Worm (Caenorhabditis elegans) whole organism, L1 larva: Measurements from ENCODE around the gene F20D6.1.

Experiments
- C16A3.4 ChIP-seq: fragments of 150-350 bp; optimal IDR thresholded peaks from 2 replicates; lab custom pipeline; 2014; ENCODE audit warnings: missing biosample characterization, missing genetic modification characterization
- aly-2 ChIP-seq: fragments of 150-350 bp; optimal IDR thresholded peaks from 2 replicates; lab custom pipeline; 2014; ENCODE audit warnings: missing biosample characterization, missing genetic modification characterization
- blmp-1 ChIP-seq: fragments of 150-350 bp; optimal IDR thresholded peaks from 2 replicates; lab custom pipeline; 2014; ENCODE audit warnings: missing biosample characterization, missing genetic modification characterization
- elt-2 ChIP-seq: sonication (generic microtip); optimal IDR thresholded peaks from 2 replicates; lab custom pipeline; 2016; ENCODE audit warnings: missing genetic modification characterization, mild to moderate bottlenecking, inconsistent platforms, missing compliant biosample characterization, missing genetic modification reagents
- fkh-4 ChIP-seq: sonication (generic microtip); optimal IDR thresholded peaks from 2 replicates; lab custom pipeline; 2016; ENCODE audit warnings: missing compliant biosample characterization, missing genetic modification characterization, borderline replicate concordance
- grh-1 ChIP-seq: fragments of 200-800 bp; sonication (Bioruptor generic); IDR thresholded peaks from 2 replicates; pipeline ENCODE4 v1.3.6; 2022; ENCODE audit warnings: missing genetic modification reagents, missing genetic modification characterization, missing compliant biosample characterization
- nhr-85 ChIP-seq: sonication (generic microtip); peaks from one replicate; lab custom pipeline; 2016; ENCODE audit warnings: missing genetic modification characterization, inconsistent platforms, missing compliant biosample characterization
- unc-86 ChIP-seq: sonication (generic microtip); optimal IDR thresholded peaks from 2 replicates; lab custom pipeline; 2016; ENCODE audit warnings: missing genetic modification characterization, missing compliant biosample characterization

ce11 chrV:8210527-8210926 lies 20.0 kb downstream of the F20D6.1 start:
- TF ChIP-seq unc-86 (tag; lab: Kevin White, UChicago) (no peak), grh-1 (no peak), nhr-85 (no peak), aly-2 (tag; lab: Kevin White, UChicago) (no peak), elt-2 (tag; lab: Kevin White, UChicago) (no peak), fkh-4 (no peak), blmp-1 (no peak), C16A3.4 (tag; lab: Kevin White, UChicago) (no peak)
